Worm (Caenorhabditis elegans) whole organism, late embryonic: ENCODE results near the gene H04D03.4.

Experiments used
- C08G9.2 ChIP-seq: sonication (generic microtip); optimal IDR thresholded peaks from 2 replicates; lab custom pipeline; 2016; ENCODE audit warnings: mild to moderate bottlenecking, missing genetic modification characterization, moderate library complexity, missing compliant biosample characterization
- C38D4.7 ChIP-seq: fragments of 200-800 bp; sonication (Bioruptor generic); optimal IDR thresholded peaks from 2 replicates; lab custom pipeline; 2018; ENCODE audit warnings: mild to moderate bottlenecking, missing genetic modification characterization, moderate library complexity, missing compliant biosample characterization
- F13H6.1 ChIP-seq: sonication (generic microtip); optimal IDR thresholded peaks from 2 replicates; lab custom pipeline; 2016; ENCODE audit warnings: missing genetic modification characterization, missing compliant biosample characterization
- K09A11.1 ChIP-seq: sonication (generic microtip); optimal IDR thresholded peaks from 2 replicates; lab custom pipeline; 2017; ENCODE audit warnings: antibody characterized with exemption, mild to moderate bottlenecking, missing genetic modification characterization, missing compliant biosample characterization; ENCODE audit not compliant: insufficient read depth
- ama-1 ChIP-seq: fragments of 150-350 bp; optimal IDR thresholded peaks from 2 replicates; lab custom pipeline; 2014
- ceh-14 ChIP-seq: sonication (generic microtip); optimal IDR thresholded peaks from 2 replicates; lab custom pipeline; 2016; ENCODE audit warnings: missing genotype, missing genetic modification characterization, missing compliant biosample characterization
- ceh-18 ChIP-seq: sonication (generic microtip); optimal IDR thresholded peaks from 2 replicates; lab custom pipeline; 2016; ENCODE audit warnings: missing genetic modification characterization, missing compliant biosample characterization
- ceh-19 ChIP-seq: fragments of 200-800 bp; sonication (Bioruptor generic); optimal IDR thresholded peaks from 2 replicates; lab custom pipeline; 2018; ENCODE audit warnings: mild to moderate bottlenecking, missing genetic modification characterization, missing compliant biosample characterization
- ceh-22 ChIP-seq: sonication (generic microtip); optimal IDR thresholded peaks from 2 replicates; lab custom pipeline; 2017; ENCODE audit warnings: missing biosample characterization, missing genetic modification characterization
- ceh-30 ChIP-seq: fragments of 150-350 bp; optimal IDR thresholded peaks from 2 replicates; lab custom pipeline; 2014; ENCODE audit warnings: missing biosample characterization, missing genetic modification characterization
- ceh-31 ChIP-seq: sonication (generic microtip); optimal IDR thresholded peaks from 2 replicates; lab custom pipeline; 2016; ENCODE audit warnings: missing genetic modification characterization, missing compliant biosample characterization
- ceh-45 ChIP-seq: fragments of 200-800 bp; sonication (Bioruptor generic); IDR thresholded peaks from 2 replicates; pipeline ENCODE4 v1.3.6; 2022; ENCODE audit warnings: missing genetic modification reagents, missing genetic modification characterization, missing compliant biosample characterization
- ceh-48 ChIP-seq: sonication (generic microtip); optimal IDR thresholded peaks from 2 replicates; lab custom pipeline; 2016; ENCODE audit warnings: missing genetic modification characterization, inconsistent platforms, missing compliant biosample characterization
- ceh-9 ChIP-seq: sonication (generic microtip); optimal IDR thresholded peaks from 2 replicates; lab custom pipeline; 2016; ENCODE audit warnings: mild to moderate bottlenecking, missing genetic modification characterization, inconsistent platforms, missing compliant biosample characterization
- dmd-4 ChIP-seq: sonication (generic microtip); optimal IDR thresholded peaks from 2 replicates; lab custom pipeline; 2016; ENCODE audit warnings: borderline replicate concordance, missing genetic modification characterization, missing compliant biosample characterization
- ets-4 ChIP-seq: sonication (generic microtip); optimal IDR thresholded peaks from 2 replicates; lab custom pipeline; 2016; ENCODE audit warnings: missing genetic modification characterization, missing compliant biosample characterization
- eyg-1 ChIP-seq: sonication (generic microtip); optimal IDR thresholded peaks from 2 replicates; lab custom pipeline; 2016; ENCODE audit warnings: missing genotype, missing genetic modification characterization, missing compliant biosample characterization
- fkh-10 ChIP-seq: fragments of 150-350 bp; optimal IDR thresholded peaks from 2 replicates; lab custom pipeline; 2014; ENCODE audit warnings: missing biosample characterization, missing genetic modification reagents, missing genetic modification characterization
- hlh-13 ChIP-seq: fragments of 200-800 bp; sonication (Bioruptor generic); optimal IDR thresholded peaks from 2 replicates; lab custom pipeline; 2018; ENCODE audit warnings: mild to moderate bottlenecking, missing genetic modification characterization, missing compliant biosample characterization
- hlh-30 ChIP-seq: sonication (generic microtip); optimal IDR thresholded peaks from 2 replicates; lab custom pipeline; 2017; ENCODE audit warnings: antibody characterized with exemption, missing genetic modification characterization, missing compliant biosample characterization; ENCODE audit not compliant: insufficient read depth
- lin-11 ChIP-seq: fragments of 200-800 bp; sonication (Bioruptor generic); optimal IDR thresholded peaks from 2 replicates; lab custom pipeline; 2018; ENCODE audit warnings: mild to moderate bottlenecking, missing genetic modification characterization, missing compliant biosample characterization
- madf-2 ChIP-seq: sonication (generic microtip); optimal IDR thresholded peaks from 2 replicates; lab custom pipeline; 2017; ENCODE audit warnings: missing genetic modification characterization, missing compliant biosample characterization
- nfya-1 ChIP-seq: sonication (generic microtip); optimal IDR thresholded peaks from 2 replicates; lab custom pipeline; 2017; ENCODE audit warnings: missing genetic modification characterization, mild to moderate bottlenecking, missing compliant biosample characterization, antibody characterized with exemption, moderate library complexity
- nhr-11 ChIP-seq: fragments of 150-350 bp; optimal IDR thresholded peaks from 2 replicates; lab custom pipeline; 2014; ENCODE audit warnings: missing biosample characterization, missing genetic modification characterization
- odd-2 ChIP-seq: sonication (generic microtip); optimal IDR thresholded peaks from 2 replicates; lab custom pipeline; 2017; ENCODE audit warnings: antibody characterized with exemption, mild to moderate bottlenecking, missing genetic modification characterization, missing compliant biosample characterization
- pha-2 ChIP-seq: sonication (generic microtip); optimal IDR thresholded peaks from 2 replicates; lab custom pipeline; 2017; ENCODE audit warnings: mild to moderate bottlenecking, missing genetic modification characterization, missing compliant biosample characterization
- pha-4 ChIP-seq: fragments of 150-350 bp; optimal IDR thresholded peaks from 2 replicates; lab custom pipeline; 2018; ENCODE audit warnings: missing biosample characterization, missing genetic modification reagents, missing genetic modification characterization
- pqm-1 ChIP-seq: sonication (generic microtip); optimal IDR thresholded peaks from 2 replicates; lab custom pipeline; 2016; ENCODE audit warnings: missing genetic modification characterization, missing compliant biosample characterization
- pros-1 ChIP-seq: fragments of 150-350 bp; optimal IDR thresholded peaks from 2 replicates; lab custom pipeline; 2014; ENCODE audit warnings: missing biosample characterization, missing genetic modification reagents, missing genetic modification characterization
- ref-2 ChIP-seq: sonication (generic microtip); optimal IDR thresholded peaks from 2 replicates; lab custom pipeline; 2016; ENCODE audit warnings: missing genetic modification characterization, missing compliant biosample characterization
- rnt-1 ChIP-seq: sonication (generic microtip); optimal IDR thresholded peaks from 2 replicates; lab custom pipeline; 2016; ENCODE audit warnings: missing genetic modification characterization, missing compliant biosample characterization
- sdc-2 ChIP-seq: sonication (generic microtip); optimal IDR thresholded peaks from 2 replicates; lab custom pipeline; 2016; ENCODE audit warnings: missing genotype, missing genetic modification characterization, missing compliant biosample characterization
- sox-2 ChIP-seq: fragments of 200-800 bp; sonication (Bioruptor generic); IDR thresholded peaks from 2 replicates; pipeline ENCODE4 v1.3.6; 2022; ENCODE audit warnings: missing genetic modification reagents, missing genetic modification characterization, missing compliant biosample characterization
- tbx-2 ChIP-seq: sonication (generic microtip); optimal IDR thresholded peaks from 2 replicates; lab custom pipeline; 2016; ENCODE audit warnings: missing genetic modification characterization, missing compliant biosample characterization
- ttx-3 ChIP-seq: sonication (generic microtip); optimal IDR thresholded peaks from 2 replicates; lab custom pipeline; 2016; ENCODE audit warnings: missing genetic modification reagents, missing genetic modification characterization, missing compliant biosample characterization
- unc-3 ChIP-seq, 2 experiments: fragments of 200-800 bp in 1 of 2; sonication (Bioruptor generic) in 1 of 2; sonication (generic microtip) in 1 of 2; conservative IDR thresholded peaks in 1 of 2; optimal IDR thresholded peaks in 1 of 2; 2 replicates each; pipeline versions ENCODE4 v1.3.6 to Lab custom; 2016 to 2022; ENCODE audit warnings: missing compliant biosample characterization in 2 of 2, missing genetic modification characterization in 2 of 2, missing genetic modification reagents in 1 of 2
- unc-42 ChIP-seq: sonication (generic microtip); optimal IDR thresholded peaks from 2 replicates; lab custom pipeline; 2016; ENCODE audit warnings: missing genotype, missing genetic modification characterization, missing compliant biosample characterization
- unc-55 ChIP-seq: sonication (generic microtip); optimal IDR thresholded peaks from 2 replicates; lab custom pipeline; 2017; ENCODE audit warnings: missing biosample characterization, missing genetic modification reagents, missing genetic modification characterization
- ztf-16 ChIP-seq: sonication (generic microtip); optimal IDR thresholded peaks from 2 replicates; lab custom pipeline; 2017; ENCODE audit warnings: missing genetic modification characterization, missing compliant biosample characterization

H04D03.4 gene

DNA sequence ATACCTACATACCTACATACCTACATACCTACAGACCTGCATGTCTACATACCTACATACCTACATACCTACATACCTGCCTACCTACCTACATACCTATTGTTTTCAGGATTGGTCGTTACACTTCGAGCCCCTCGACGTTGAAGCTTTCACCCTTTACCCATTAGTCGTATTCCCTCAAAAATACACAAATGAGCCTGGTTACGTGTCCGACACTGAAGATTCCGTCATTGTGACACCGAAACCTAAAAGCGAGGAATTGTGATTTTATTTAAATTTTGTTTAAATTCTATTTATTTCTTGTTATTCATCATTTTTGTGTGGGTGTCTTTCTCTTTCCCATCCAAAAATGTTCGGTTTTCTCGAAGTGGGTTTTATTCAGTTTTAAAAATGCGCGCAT, 28.3 kb upstream of the H04D03.4 start, which contains the start of gene D2045.7:
D2045.7 (plus strand) TSS at position 301 of the 400 bp plus-strand sequence.
- TF ChIP-seq hlh-30 (tag; lab: Kevin White, UChicago) (no peak), ceh-30 (tag; lab: Kevin White, UChicago) (no peak), K09A11.1 (tag; lab: Kevin White, UChicago) (no peak), sdc-2 (tag; lab: Kevin White, UChicago) (no peak), pha-4 (tag; lab: Kevin White, UChicago) (no peak), ceh-9 (tag; lab: Kevin White, UChicago) (no peak), F13H6.1 (tag; lab: Kevin White, UChicago) (no peak), nhr-11 (tag; lab: Kevin White, UChicago) (no peak), ceh-19 (no peak), unc-55 (GFP tag; lab: Kevin White, UChicago) (no peak), ceh-48 (tag; lab: Kevin White, UChicago) (no peak), ceh-18 (tag; lab: Kevin White, UChicago) (no peak), rnt-1 (tag; lab: Kevin White, UChicago) (no peak), odd-2 (tag; lab: Kevin White, UChicago) (no peak)

- TF ChIP-seq ceh-14 (tag; lab: Kevin White, UChicago), result no peak
- TF ChIP-seq ama-1, result no peak
- no peak for TF ChIP-seq nfya-1
- no peak for TF ChIP-seq lin-11 (tag; lab: Kevin White, UChicago)
- no peak for TF ChIP-seq ets-4 (tag; lab: Kevin White, UChicago)
Observed at ce11 chrIII:10474945-10475344, 24.0 kb upstream of the H04D03.4 start, which contains the start of gene D2045.9. TSS of gene D2045.9 (plus strand) at chrIII:10475245.

DNA sequence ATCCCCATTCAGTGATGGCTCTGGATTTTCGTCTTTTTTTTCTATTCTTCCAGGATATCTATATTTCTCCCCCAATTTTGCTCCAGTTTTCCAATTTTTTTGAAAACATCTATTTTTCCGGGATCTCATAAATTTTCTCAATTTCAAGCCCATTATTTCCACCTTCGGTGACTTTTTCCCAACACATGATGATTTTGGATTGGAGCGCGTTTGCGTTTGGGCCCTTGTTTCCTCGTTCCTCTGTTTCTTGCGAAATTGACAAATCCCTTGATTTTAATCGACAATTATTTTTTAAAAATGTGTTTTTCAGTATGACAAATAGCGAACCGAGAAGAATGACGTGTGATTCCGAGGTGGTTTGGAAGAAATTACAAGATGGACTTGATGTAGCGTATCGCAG, 20.0 kb upstream of the H04D03.4 start, which contains the start of gene cul-1:
cul-1 (plus strand) TSS at position 311 of the 400 bp plus-strand sequence.
- no peak for TF ChIP-seq ref-2
- TF ChIP-seq ets-4 (tag; lab: Kevin White, UChicago), result no peak
- no peak for TF ChIP-seq tbx-2 (tag; lab: Kevin White, UChicago)
- TF ChIP-seq pqm-1 (tag; lab: Kevin White, UChicago), result no peak
- no peak for TF ChIP-seq eyg-1
- no peak for TF ChIP-seq C08G9.2 (tag; lab: Kevin White, UChicago)
- no peak for TF ChIP-seq unc-42 (tag; lab: Kevin White, UChicago)
- no peak for TF ChIP-seq odd-2 (tag; lab: Kevin White, UChicago)
- TF ChIP-seq ceh-31, result no peak
- TF ChIP-seq ttx-3, result no peak

DNA sequence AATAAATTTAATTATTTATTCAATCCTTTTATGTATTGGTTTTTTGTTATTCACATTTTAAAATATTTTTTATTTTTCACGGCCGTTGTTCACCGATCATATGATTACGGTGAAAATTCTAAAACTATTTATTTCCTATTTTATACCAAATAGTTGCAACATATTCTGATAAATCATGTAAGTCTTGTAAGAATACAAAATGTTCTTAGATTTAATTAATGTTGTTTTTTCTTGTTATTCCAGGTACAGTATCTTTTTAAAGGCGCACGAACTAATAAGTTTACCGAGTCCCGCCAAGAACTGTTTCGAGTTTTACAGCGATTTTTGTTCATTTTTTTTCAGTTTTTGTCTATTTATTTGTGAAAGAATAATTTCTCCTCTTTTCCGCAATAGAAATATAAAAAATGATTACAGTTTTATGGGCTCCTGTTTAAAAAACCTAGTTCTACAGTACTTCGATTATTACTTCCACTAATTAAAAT, 18.7 kb upstream of the H04D03.4 start, which contains the start of gene D2045.5:
D2045.5 (minus strand) TSS at position 51 of the 482 bp plus-strand sequence.
- no peak for TF ChIP-seq pros-1 (tag; lab: Kevin White, UChicago)
- no peak for TF ChIP-seq unc-3 (GFP tag; conservative IDR thresholded peaks at IDR 0.05; lab: Robert Waterston, UW)
- TF ChIP-seq unc-3 (tag; optimal IDR thresholded peaks at IDR 0.05; lab: Kevin White, UChicago), result no peak

- TF ChIP-seq pha-2 (tag; lab: Kevin White, UChicago), result no peak
- no peak for TF ChIP-seq C08G9.2 (tag; lab: Kevin White, UChicago)
- no peak for TF ChIP-seq dmd-4 (tag; lab: Kevin White, UChicago)
- no peak for TF ChIP-seq ceh-45 (GFP tag; lab: Robert Waterston, UW)
- no peak for TF ChIP-seq rnt-1 (tag; lab: Kevin White, UChicago)
- no peak for TF ChIP-seq fkh-10 (GFP tag; lab: Kevin White, UChicago)
- no peak for TF ChIP-seq ceh-48 (tag; lab: Kevin White, UChicago)
- TF ChIP-seq ceh-30 (tag; lab: Kevin White, UChicago), result no peak
- TF ChIP-seq ceh-22, result no peak
- no peak for TF ChIP-seq F13H6.1 (tag; lab: Kevin White, UChicago)
- no peak for TF ChIP-seq madf-2 (tag; lab: Kevin White, UChicago)
- no peak for TF ChIP-seq C38D4.7 (GFP tag; lab: Kevin White, UChicago)
- TF ChIP-seq ztf-16 (tag; lab: Kevin White, UChicago), result no peak
- TF ChIP-seq hlh-13 (GFP tag; lab: Kevin White, UChicago), result no peak
- TF ChIP-seq ceh-31, result no peak
- no peak for TF ChIP-seq sox-2 (GFP tag; lab: Robert Waterston, UW)
- TF ChIP-seq ceh-9 (tag; lab: Kevin White, UChicago), result no peak
Observed at ce11 chrIII:10464455-10464854, 13.5 kb upstream of the H04D03.4 start.
